Worm (Caenorhabditis elegans) whole organism, mixed stage, embryonic: ENCODE measurements around the gene C05E7.3.

Source experiments
- ceh-39 ChIP-seq: fragments of 150-350 bp; optimal IDR thresholded peaks from 2 replicates; lab custom pipeline; 2014; ENCODE audit warnings: missing biosample characterization, missing genetic modification characterization
- cnd-1 ChIP-seq: fragments of 200-800 bp; sonication (Bioruptor generic); optimal IDR thresholded peaks from 2 replicates; lab custom pipeline; 2018; ENCODE audit warnings: mild to moderate bottlenecking, missing genetic modification characterization, missing compliant biosample characterization
- elt-1 ChIP-seq: sonication (generic microtip); optimal IDR thresholded peaks from 2 replicates; lab custom pipeline; 2017; ENCODE audit warnings: missing genetic modification characterization, mild to moderate bottlenecking, missing compliant biosample characterization, antibody characterized with exemption, moderate library complexity, borderline replicate concordance; ENCODE audit not compliant: insufficient read depth
- elt-3 ChIP-seq: fragments of 150-350 bp; optimal IDR thresholded peaks from 2 replicates; lab custom pipeline; 2014; ENCODE audit warnings: missing biosample characterization, missing genetic modification characterization
- ham-2 ChIP-seq: fragments of 200-800 bp; sonication (Bioruptor generic); optimal IDR thresholded peaks from 2 replicates; lab custom pipeline; 2018; ENCODE audit warnings: mild to moderate bottlenecking, missing genetic modification characterization, missing compliant biosample characterization
- lin-13 ChIP-seq: fragments of 150-350 bp; optimal IDR thresholded peaks from 2 replicates; lab custom pipeline; 2014; ENCODE audit warnings: missing biosample characterization, missing genetic modification characterization
- lin-32 ChIP-seq: fragments of 200-800 bp; sonication (Bioruptor generic); optimal IDR thresholded peaks from 2 replicates; lab custom pipeline; 2018; ENCODE audit warnings: mild to moderate bottlenecking, missing genetic modification characterization, missing compliant biosample characterization
- nhr-237 ChIP-seq: fragments of 150-350 bp; optimal IDR thresholded peaks from 2 replicates; lab custom pipeline; 2014; ENCODE audit warnings: missing biosample characterization, missing genetic modification characterization
- nhr-28 ChIP-seq: fragments of 150-350 bp; optimal IDR thresholded peaks from 2 replicates; lab custom pipeline; 2014; ENCODE audit warnings: missing biosample characterization, missing genetic modification characterization
- pha-4 ChIP-seq: fragments of 150-350 bp; optimal IDR thresholded peaks from 2 replicates; lab custom pipeline; 2018; ENCODE audit warnings: missing biosample characterization, missing genetic modification reagents, missing genetic modification characterization
- snpc-4 ChIP-seq: fragments of 150-350 bp; optimal IDR thresholded peaks from 2 replicates; lab custom pipeline; 2014; ENCODE audit warnings: missing biosample characterization, missing genetic modification characterization
- sptf-1 ChIP-seq: sonication (generic microtip); optimal IDR thresholded peaks from 2 replicates; lab custom pipeline; 2017; ENCODE audit warnings: mild to moderate bottlenecking, missing genetic modification characterization, moderate library complexity, missing compliant biosample characterization
- unc-62 ChIP-seq: fragments of 150-350 bp; optimal IDR thresholded peaks from 2 replicates; lab custom pipeline; 2014; ENCODE audit warnings: missing biosample characterization, missing genetic modification reagents, missing genetic modification characterization
- ztf-11 ChIP-seq: fragments of 150-350 bp; optimal IDR thresholded peaks from 2 replicates; lab custom pipeline; 2014; ENCODE audit warnings: missing biosample characterization, missing genetic modification characterization

- TF ChIP-seq sptf-1 (tag; lab: Kevin White, UChicago): no peak
- TF ChIP-seq cnd-1 (tag; lab: Kevin White, UChicago): no peak
- no peak for TF ChIP-seq ham-2 (GFP tag; lab: Kevin White, UChicago)
- no peak for TF ChIP-seq elt-3 (tag; lab: Kevin White, UChicago)
- TF ChIP-seq ceh-39 (tag; lab: Kevin White, UChicago): no peak
- no peak for TF ChIP-seq pha-4 (tag; lab: Kevin White, UChicago)
- TF ChIP-seq unc-62 (GFP tag; lab: Kevin White, UChicago): no peak
- no peak for TF ChIP-seq nhr-28
- TF ChIP-seq lin-13 (tag; lab: Kevin White, UChicago): no peak
- no peak for TF ChIP-seq nhr-237 (tag; lab: Kevin White, UChicago)
- TF ChIP-seq ztf-11 (tag; lab: Kevin White, UChicago): no peak
- no peak for TF ChIP-seq lin-32 (GFP tag; lab: Kevin White, UChicago)
- no peak for TF ChIP-seq elt-1 (tag; lab: Kevin White, UChicago)
- no peak for TF ChIP-seq snpc-4 (tag; lab: Kevin White, UChicago)
Observed at ce11 chrX:12929961-12930360, 16.5 kb downstream of the C05E7.3 start, which contains the start of gene C34E7.3.
